Fruit fly (Drosophila melanogaster) whole organism, embryonic: ENCODE results near the gene CG1273.
A peak's percentile ranks its signal among the peaks of the same experiment; 100 is the strongest.

ENCODE experiments used
- Asciz ChIP-seq: fragments of 200-800 bp; sonication (Bioruptor generic); optimal IDR thresholded peaks from 2 replicates; lab custom pipeline; 2017; ENCODE audit warnings: missing biosample characterization, mild to moderate bottlenecking, missing genetic modification characterization, missing genetic modification reagents
- Atf3 ChIP-seq: fragments of 200-800 bp; sonication (Bioruptor generic); optimal IDR thresholded peaks from 3 replicates; lab custom pipeline; 2016; ENCODE audit warnings: missing biosample characterization, missing genetic modification characterization
- B-H1 ChIP-seq: fragments of 200-800 bp; sonication (Bioruptor generic); IDR thresholded peaks from 3 replicates; pipeline ENCODE4 v1.3.6; 2022; ENCODE audit warnings: missing biosample characterization, missing genetic modification characterization
- Blimp-1 ChIP-seq: fragments of 200-800 bp; sonication (Bioruptor generic); optimal IDR thresholded peaks from 3 replicates; lab custom pipeline; 2018; ENCODE audit warnings: missing biosample characterization, missing genetic modification characterization, mild to moderate bottlenecking, moderate library complexity, missing genetic modification reagents
- CG10147 ChIP-seq: fragments of 200-800 bp; sonication (Bioruptor generic); optimal IDR thresholded peaks from 2 replicates; lab custom pipeline; 2019; ENCODE audit warnings: missing biosample characterization, mild to moderate bottlenecking, missing genetic modification characterization, moderate library complexity
- CG1024 ChIP-seq: fragments of 200-800 bp; sonication (Bioruptor generic); IDR thresholded peaks from 2 replicates; pipeline ENCODE4 v1.3.6; 2022; ENCODE audit warnings: missing biosample characterization, missing genetic modification characterization
- CG10431 ChIP-seq: fragments of 200-800 bp; sonication (Bioruptor generic); optimal IDR thresholded peaks from 3 replicates; lab custom pipeline; 2018; ENCODE audit warnings: missing biosample characterization, mild to moderate bottlenecking, missing genetic modification characterization
- CG10462 ChIP-seq: fragments of 200-800 bp; sonication (Bioruptor generic); optimal IDR thresholded peaks from 2 replicates; lab custom pipeline; 2016; ENCODE audit warnings: missing biosample characterization, missing genetic modification characterization
- CG11085 ChIP-seq: fragments of 200-800 bp; sonication (Bioruptor generic); IDR thresholded peaks from 2 replicates; pipeline ENCODE4 v1.3.6; 2022; ENCODE audit warnings: missing biosample characterization, missing genetic modification characterization
- CG12391 ChIP-seq: fragments of 200-800 bp; sonication (Bioruptor generic); optimal IDR thresholded peaks from 3 replicates; lab custom pipeline; 2018; ENCODE audit warnings: missing biosample characterization, mild to moderate bottlenecking, missing genetic modification characterization, moderate library complexity
- CG15601 ChIP-seq: fragments of 200-800 bp; sonication (Bioruptor generic); optimal IDR thresholded peaks from 3 replicates; lab custom pipeline; 2019; ENCODE audit warnings: missing biosample characterization, mild to moderate bottlenecking, missing genetic modification characterization, moderate library complexity
- CG15696 ChIP-seq: fragments of 200-800 bp; sonication (Bioruptor generic); optimal IDR thresholded peaks from 2 replicates; lab custom pipeline; 2019; ENCODE audit warnings: missing biosample characterization, mild to moderate bottlenecking, missing genetic modification characterization, moderate library complexity
- CG17568 ChIP-seq: fragments of 200-800 bp; sonication (Bioruptor generic); optimal IDR thresholded peaks from 2 replicates; lab custom pipeline; 2018; ENCODE audit warnings: missing biosample characterization, mild to moderate bottlenecking, missing genetic modification characterization, moderate library complexity
- CG17802 ChIP-seq: fragments of 200-800 bp; sonication (Bioruptor generic); optimal IDR thresholded peaks from 2 replicates; lab custom pipeline; 2018; ENCODE audit warnings: missing biosample characterization, mild to moderate bottlenecking, missing genetic modification characterization, moderate library complexity
- CG2678 ChIP-seq: fragments of 200-800 bp; sonication (Bioruptor generic); optimal IDR thresholded peaks from 3 replicates; lab custom pipeline; 2019; ENCODE audit warnings: missing biosample characterization, mild to moderate bottlenecking, missing genetic modification characterization, moderate library complexity
- CG2712 ChIP-seq: fragments of 200-800 bp; optimal IDR thresholded peaks from 3 replicates; lab custom pipeline; 2019; ENCODE audit warnings: missing biosample characterization, mild to moderate bottlenecking, missing genetic modification characterization, moderate library complexity
- CG3163 ChIP-seq: fragments of 200-800 bp; sonication (Bioruptor generic); optimal IDR thresholded peaks from 3 replicates; lab custom pipeline; 2016; ENCODE audit warnings: missing biosample characterization, missing genetic modification characterization
- CG3838 ChIP-seq: fragments of 200-800 bp; sonication (Bioruptor generic); optimal IDR thresholded peaks from 3 replicates; lab custom pipeline; 2016; ENCODE audit warnings: missing biosample characterization, missing genetic modification characterization
- CG4328 ChIP-seq: fragments of 200-800 bp; sonication (Bioruptor generic); optimal IDR thresholded peaks from 3 replicates; lab custom pipeline; 2017; ENCODE audit warnings: missing biosample characterization, missing genetic modification reagents, missing genetic modification characterization
- CG5953 ChIP-seq: fragments of 200-800 bp; sonication (Bioruptor generic); IDR thresholded peaks from 2 replicates; pipeline ENCODE4 v1.3.6; 2022; ENCODE audit warnings: missing biosample characterization, missing genetic modification characterization
- CG6654 ChIP-seq: fragments of 200-800 bp; sonication (Bioruptor generic); optimal IDR thresholded peaks from 2 replicates; lab custom pipeline; 2017; ENCODE audit warnings: missing biosample characterization, mild to moderate bottlenecking, missing genetic modification characterization
- CG6765 ChIP-seq: fragments of 200-800 bp; sonication (Bioruptor generic); optimal IDR thresholded peaks from 3 replicates; lab custom pipeline; 2017; ENCODE audit warnings: missing biosample characterization, mild to moderate bottlenecking, missing genetic modification characterization
- CG8089 ChIP-seq: fragments of 200-800 bp; sonication (Bioruptor generic); optimal IDR thresholded peaks from 3 replicates; lab custom pipeline; 2016; ENCODE audit warnings: missing biosample characterization, missing genetic modification characterization
- CG8290 ChIP-seq, 3 experiments: fragments of 200-800 bp; sonication (Bioruptor generic); optimal IDR thresholded peaks; 2 replicates each; lab custom pipeline; 2016 to 2019; ENCODE audit warnings: missing biosample characterization in 3 of 3, missing genetic modification characterization in 3 of 3, mild to moderate bottlenecking in 2 of 3, moderate library complexity in 1 of 3
- CG9797 ChIP-seq: fragments of 200-800 bp; sonication (Bioruptor generic); optimal IDR thresholded peaks from 3 replicates; lab custom pipeline; 2018; ENCODE audit warnings: missing biosample characterization, mild to moderate bottlenecking, missing genetic modification characterization
- CG9876 ChIP-seq: fragments of 200-800 bp; sonication (Bioruptor generic); optimal IDR thresholded peaks from 2 replicates; lab custom pipeline; 2016; ENCODE audit warnings: missing biosample characterization, missing genetic modification characterization
- CTCF ChIP-seq: fragments of 200-800 bp; sonication (Bioruptor generic); optimal IDR thresholded peaks from 2 replicates; lab custom pipeline; 2017; ENCODE audit warnings: missing biosample characterization, mild to moderate bottlenecking, missing genetic modification characterization, moderate library complexity
- Dip2 ChIP-seq: fragments of 200-800 bp; sonication (Bioruptor generic); IDR thresholded peaks from 2 replicates; pipeline ENCODE4 v1.3.6; 2022; ENCODE audit warnings: missing biosample characterization, missing genetic modification characterization
- Ets65A ChIP-seq: fragments of 200-800 bp; sonication (Bioruptor generic); peaks from one replicate; lab custom pipeline; 2016; ENCODE audit warnings: missing biosample characterization, missing genetic modification characterization
- Ets97D ChIP-seq: fragments of 200-800 bp; sonication (Bioruptor generic); optimal IDR thresholded peaks from 3 replicates; lab custom pipeline; 2016; ENCODE audit warnings: missing biosample characterization, missing genetic modification characterization
- Hsf ChIP-seq: fragments of 200-800 bp; sonication (Bioruptor generic); optimal IDR thresholded peaks from 3 replicates; lab custom pipeline; 2016; ENCODE audit warnings: missing biosample characterization, missing genetic modification characterization
- Spps ChIP-seq: fragments of 200-800 bp; sonication (Bioruptor generic); optimal IDR thresholded peaks from 2 replicates; lab custom pipeline; 2018; ENCODE audit warnings: missing biosample characterization, mild to moderate bottlenecking, missing genetic modification characterization
- Taf1 ChIP-seq: fragments of 200-800 bp; sonication (Bioruptor generic); IDR thresholded peaks from 2 replicates; pipeline ENCODE4 v1.3.6; 2022; ENCODE audit warnings: missing biosample characterization, missing genetic modification characterization
- Trl ChIP-seq, 3 experiments: fragments of >200 bp in 2 of 3; fragments of 200-800 bp in 1 of 3; sonication (Bioruptor generic) in 1 of 3; optimal IDR thresholded peaks; 2 replicates in 1 of 3; 3 replicates in 2 of 3; lab custom pipeline; 2016 to 2017; ENCODE audit warnings: missing biosample characterization in 1 of 3, missing genetic modification characterization in 1 of 3
- abd-A ChIP-seq: fragments of 200-800 bp; sonication (Bioruptor generic); optimal IDR thresholded peaks from 3 replicates; lab custom pipeline; 2019; ENCODE audit warnings: missing biosample characterization, mild to moderate bottlenecking, missing genetic modification characterization, moderate library complexity
- crol ChIP-seq: fragments of 200-800 bp; sonication (Bioruptor generic); IDR thresholded peaks from 2 replicates; pipeline ENCODE4 v1.3.6; 2022; ENCODE audit warnings: missing biosample characterization, missing genetic modification characterization
- eve ChIP-seq, 2 experiments: fragments of >200 bp; optimal IDR thresholded peaks; 2 replicates each; lab custom pipeline; 2017; ENCODE audit warnings: missing biosample characterization in 2 of 2, missing genetic modification characterization in 2 of 2
- gro ChIP-seq: fragments of 200-800 bp; sonication (Bioruptor generic); optimal IDR thresholded peaks from 2 replicates; lab custom pipeline; 2016; ENCODE audit warnings: missing biosample characterization, missing genetic modification characterization
- hkb ChIP-seq, 2 experiments: fragments of 200-800 bp in 1 of 2; fragments of >200 bp in 1 of 2; sonication (Bioruptor generic) in 1 of 2; IDR thresholded peaks in 1 of 2; optimal IDR thresholded peaks in 1 of 2; 2 replicates each; pipeline versions ENCODE4 v1.3.6 to Lab custom; 2017 to 2022; ENCODE audit warnings: missing biosample characterization in 1 of 2, missing genetic modification characterization in 1 of 2
- ken ChIP-seq: fragments of 200-800 bp; sonication (Bioruptor generic); IDR thresholded peaks from 3 replicates; pipeline ENCODE4 v1.3.6; 2022; ENCODE audit warnings: missing biosample characterization, missing genetic modification characterization
- klu ChIP-seq: fragments of 200-800 bp; sonication (Bioruptor generic); IDR thresholded peaks from 2 replicates; pipeline ENCODE4 v1.3.6; 2022; ENCODE audit warnings: missing biosample characterization, missing genetic modification characterization
- kni ChIP-seq: fragments of 200-800 bp; sonication (Bioruptor generic); optimal IDR thresholded peaks from 3 replicates; lab custom pipeline; 2017; ENCODE audit warnings: mild to moderate bottlenecking, missing biosample characterization, missing genetic modification reagents, missing genetic modification characterization
- lab ChIP-seq: fragments of 200-800 bp; sonication (Bioruptor generic); optimal IDR thresholded peaks from 3 replicates; lab custom pipeline; 2017; ENCODE audit warnings: missing biosample characterization, missing genetic modification characterization, mild to moderate bottlenecking, moderate library complexity, missing genetic modification reagents
- ranshi ChIP-seq: fragments of 200-800 bp; sonication (Bioruptor generic); IDR thresholded peaks from 2 replicates; pipeline ENCODE4 v1.3.6; 2022; ENCODE audit warnings: missing biosample characterization, missing genetic modification characterization
- schlank ChIP-seq: fragments of 200-800 bp; sonication (Bioruptor generic); optimal IDR thresholded peaks from 2 replicates; lab custom pipeline; 2018; ENCODE audit warnings: missing biosample characterization, mild to moderate bottlenecking, missing genetic modification characterization
- sens ChIP-seq: fragments of 200-800 bp; sonication (Bioruptor generic); peaks from one replicate; lab custom pipeline; 2016; ENCODE audit warnings: missing biosample characterization, missing genetic modification characterization
- seq ChIP-seq: fragments of 200-800 bp; sonication (Bioruptor generic); IDR thresholded peaks from 2 replicates; pipeline ENCODE4 v1.3.6; 2022; ENCODE audit warnings: missing biosample characterization, missing genetic modification characterization
- sna ChIP-seq: fragments of 200-800 bp; sonication (Bioruptor generic); IDR thresholded peaks from 2 replicates; pipeline ENCODE4 v1.3.6; 2022; ENCODE audit warnings: missing biosample characterization, missing genetic modification characterization; ENCODE audit not compliant: partially characterized antibody
- so ChIP-seq: fragments of 200-800 bp; sonication (Bioruptor generic); IDR thresholded peaks from 3 replicates; pipeline ENCODE4 v1.3.6; 2022; ENCODE audit warnings: missing biosample characterization, missing genetic modification characterization
- tio ChIP-seq: fragments of 200-800 bp; sonication (Bioruptor generic); optimal IDR thresholded peaks from 2 replicates; lab custom pipeline; 2017; ENCODE audit warnings: missing biosample characterization, missing genetic modification characterization, inconsistent platforms
- usp ChIP-seq: fragments of >200 bp; optimal IDR thresholded peaks from 2 replicates; lab custom pipeline; 2017; ENCODE audit warnings: missing biosample characterization, missing genetic modification characterization

CG1273 gene

dm6 chr3L:4227164-4227563 is 36.4 kb upstream of the CG1273 start, which contains the start of gene CG46460 (continued):
- TF ChIP-seq gro (GFP tag; lab: Kevin White, UChicago) (no peak), CG17568 (GFP tag; lab: Kevin White, UChicago) (no peak), Ets97D (GFP tag; lab: Kevin White, UChicago) (no peak), CG3838 (GFP tag; lab: Kevin White, UChicago) (no peak), seq (GFP tag; lab: Robert Waterston, UW) (no peak), ranshi (GFP tag; lab: Robert Waterston, UW) (no peak; the same call in 1 of the 2 replicates), CG5953 (no peak), ken (GFP tag; lab: Robert Waterston, UW) (no peak), Taf1 (GFP tag; lab: Robert Waterston, UW) (no peak), Ets65A (peak; percentile 74), lab (GFP tag; lab: Kevin White, UChicago) (peak; percentile 19), CG11085 (no peak), hkb (optimal IDR thresholded peaks at IDR 0.05; lab: Kevin White, UChicago) (no peak), hkb (GFP tag; IDR thresholded peaks at IDR 0.05; lab: Robert Waterston, UW) (0 out of 2 replicates have a peak, but pooled peaks have one; percentile 9), CG12391 (tag; lab: Kevin White, UChicago) (no peak), CG15696 (no peak), Asciz (GFP tag; lab: Kevin White, UChicago) (no peak), sna (GFP tag; lab: Robert Waterston, UW) (no peak), CG6654 (GFP tag; lab: Kevin White, UChicago) (no peak), CG10462 (GFP tag; lab: Kevin White, UChicago) (no peak), CG10147 (GFP tag; lab: Kevin White, UChicago) (no peak), usp (no peak), Blimp-1 (GFP tag; lab: Kevin White, UChicago) (no peak), CG15601 (tag; lab: Kevin White, UChicago) (peak; percentile 2), tio (GFP tag; lab: Kevin White, UChicago) (no peak), Dip2 (GFP tag; lab: Robert Waterston, UW) (no peak), CG6765 (GFP tag; lab: Kevin White, UChicago) (no peak), CG9876 (GFP tag; lab: Kevin White, UChicago) (no peak), B-H1 (no peak), crol (GFP tag; lab: Robert Waterston, UW) (peak; percentile 57), so (GFP tag; lab: Robert Waterston, UW) (peak; percentile 67; the same call in 2 of the 3 replicates), CG17802 (tag; lab: Kevin White, UChicago) (no peak), CG8290 (GFP tag; optimal IDR thresholded peaks at IDR 0.05; lab: Kevin White, UChicago) (peak; percentile 6), CG8290 (tag; optimal IDR thresholded peaks at IDR 0.05; lab: Kevin White, UChicago) (peak in 1 of 2 experiments; percentile 12), schlank (no peak), CG2678 (peak; percentile 4), abd-A (no peak), CG8089 (GFP tag; lab: Kevin White, UChicago) (peak; percentile 24), CG1024 (GFP tag; lab: Robert Waterston, UW) (no peak), Spps (tag; lab: Kevin White, UChicago) (no peak), CTCF (no peak), CG4328 (GFP tag; lab: Kevin White, UChicago) (no peak), CG2712 (tag; lab: Kevin White, UChicago) (no peak), kni (GFP tag; lab: Kevin White, UChicago) (peak; percentile 58), Atf3 (GFP tag; lab: Kevin White, UChicago) (no peak), Hsf (GFP tag; lab: Kevin White, UChicago) (no peak), klu (no peak), CG3163 (no peak), CG9797 (GFP tag; lab: Kevin White, UChicago) (no peak), CG10431 (GFP tag; lab: Kevin White, UChicago) (no peak), sens (GFP tag; lab: Kevin White, UChicago) (peak; percentile 81), Trl (optimal IDR thresholded peaks at IDR 0.05; lab: Kevin White, UChicago) (peak; percentile 55 to 67), Trl (GFP tag; optimal IDR thresholded peaks at IDR 0.05; lab: Kevin White, UChicago) (no peak), eve (GFP tag; optimal IDR thresholded peaks at IDR 0.05; lab: Kevin White, UChicago) (no peak)
